Worm (Caenorhabditis elegans): ENCODE data around the gene clp-6.

DNA sequence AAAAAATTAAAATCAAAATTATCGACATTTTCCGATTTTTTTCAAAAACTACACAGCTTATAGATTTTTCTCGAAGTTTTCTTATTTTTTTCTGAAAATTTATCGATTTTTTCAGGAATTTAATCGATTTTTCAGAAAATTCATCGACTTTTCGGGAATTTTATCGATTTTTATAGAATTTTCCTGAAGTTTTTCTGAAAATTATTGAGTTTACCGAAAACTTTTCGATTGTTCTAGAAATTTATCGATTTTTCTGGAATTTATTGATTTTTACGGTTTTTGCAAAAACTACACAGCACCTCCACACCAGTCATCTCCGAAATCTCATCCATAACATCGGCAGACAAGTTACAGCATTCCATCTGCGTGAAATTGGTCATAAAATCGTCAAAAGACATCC is 2.8 kb upstream of the clp-6 start:
- TF ChIP-seq him-1 (tag; optimal IDR thresholded peaks at IDR 0.05), result no peak
- no peak for TF ChIP-seq dao-5 (tag; optimal IDR thresholded peaks at IDR 0.05)
- TF ChIP-seq W03F9.2 (tag; optimal IDR thresholded peaks at IDR 0.05), result no peak

Measured in whole organism, L4/young adult.